Fruit fly (Drosophila melanogaster) whole organism, embryonic: Measurements from ENCODE around the gene CG44303.

ENCODE experiments used
- Asciz ChIP-seq: fragments of 200-800 bp; sonication (Bioruptor generic); optimal IDR thresholded peaks from 2 replicates; lab custom pipeline; 2017; ENCODE audit warnings: missing biosample characterization, mild to moderate bottlenecking, missing genetic modification characterization, missing genetic modification reagents
- C15 ChIP-seq: fragments of 200-800 bp; sonication (Bioruptor generic); IDR thresholded peaks from 3 replicates; pipeline ENCODE4 v1.3.6; 2022; ENCODE audit warnings: missing biosample characterization, missing genetic modification characterization
- CG10431 ChIP-seq: fragments of 200-800 bp; sonication (Bioruptor generic); optimal IDR thresholded peaks from 3 replicates; lab custom pipeline; 2018; ENCODE audit warnings: missing biosample characterization, mild to moderate bottlenecking, missing genetic modification characterization
- CG10959 ChIP-seq: fragments of 200-800 bp; sonication (Bioruptor generic); IDR thresholded peaks from 2 replicates; pipeline ENCODE4 v1.3.6; 2022; ENCODE audit warnings: missing biosample characterization, missing genetic modification characterization
- CG11085 ChIP-seq: fragments of 200-800 bp; sonication (Bioruptor generic); IDR thresholded peaks from 2 replicates; pipeline ENCODE4 v1.3.6; 2022; ENCODE audit warnings: missing biosample characterization, missing genetic modification characterization
- CG12236 ChIP-seq: fragments of 200-800 bp; sonication (Bioruptor generic); optimal IDR thresholded peaks from 2 replicates; lab custom pipeline; 2016; ENCODE audit warnings: missing biosample characterization, missing genetic modification characterization
- CG13287 ChIP-seq: fragments of 200-800 bp; sonication (Bioruptor generic); IDR thresholded peaks from 2 replicates; pipeline ENCODE4 v1.3.6; 2022; ENCODE audit warnings: missing biosample characterization, missing genetic modification characterization; ENCODE audit not compliant: partially characterized antibody
- CG13424 ChIP-seq: fragments of 200-800 bp; sonication (Bioruptor generic); optimal IDR thresholded peaks from 2 replicates; lab custom pipeline; 2019; ENCODE audit warnings: missing biosample characterization, mild to moderate bottlenecking, missing genetic modification characterization, moderate library complexity
- CG14050 ChIP-seq: fragments of 200-800 bp; sonication (Bioruptor generic); IDR thresholded peaks from 3 replicates; pipeline ENCODE4 v1.3.6; 2022; ENCODE audit warnings: missing biosample characterization, missing genetic modification characterization
- CG1529 ChIP-seq: fragments of 200-800 bp; sonication (Bioruptor generic); optimal IDR thresholded peaks from 3 replicates; lab custom pipeline; 2018; ENCODE audit warnings: missing biosample characterization, missing genetic modification characterization
- CG15514 ChIP-seq: fragments of 200-800 bp; sonication (Bioruptor generic); optimal IDR thresholded peaks from 3 replicates; lab custom pipeline; 2017; ENCODE audit warnings: missing biosample characterization, missing genetic modification characterization, mild to moderate bottlenecking, moderate library complexity, missing genetic modification reagents
- CG18011 ChIP-seq: fragments of 200-800 bp; sonication (Bioruptor generic); optimal IDR thresholded peaks from 2 replicates; lab custom pipeline; 2017; ENCODE audit warnings: missing biosample characterization, missing genetic modification characterization, mild to moderate bottlenecking, moderate library complexity, missing genotype
- CG2678 ChIP-seq: fragments of 200-800 bp; sonication (Bioruptor generic); optimal IDR thresholded peaks from 3 replicates; lab custom pipeline; 2019; ENCODE audit warnings: missing biosample characterization, mild to moderate bottlenecking, missing genetic modification characterization, moderate library complexity
- CG2889 ChIP-seq: fragments of 200-800 bp; sonication (Bioruptor generic); IDR thresholded peaks from 3 replicates; pipeline ENCODE4 v1.3.6; 2022; ENCODE audit warnings: missing biosample characterization, missing genetic modification characterization
- CG7786 ChIP-seq: fragments of 200-800 bp; sonication (Bioruptor generic); optimal IDR thresholded peaks from 2 replicates; lab custom pipeline; 2016; ENCODE audit warnings: missing biosample characterization, missing genetic modification characterization
- CG7987 ChIP-seq: fragments of 200-800 bp; sonication (Bioruptor generic); optimal IDR thresholded peaks from 2 replicates; lab custom pipeline; 2018; ENCODE audit warnings: missing biosample characterization, mild to moderate bottlenecking, missing genetic modification characterization, moderate library complexity
- CG8290 ChIP-seq, 3 experiments: fragments of 200-800 bp; sonication (Bioruptor generic); optimal IDR thresholded peaks; 2 replicates each; lab custom pipeline; 2016 to 2019; ENCODE audit warnings: missing biosample characterization in 3 of 3, missing genetic modification characterization in 3 of 3, mild to moderate bottlenecking in 2 of 3, moderate library complexity in 1 of 3
- CG8478 ChIP-seq: fragments of >200 bp; optimal IDR thresholded peaks from 2 replicates; lab custom pipeline; 2018
- CG8944 ChIP-seq: fragments of 200-800 bp; sonication (Bioruptor generic); optimal IDR thresholded peaks from 3 replicates; lab custom pipeline; 2016; ENCODE audit warnings: missing biosample characterization, missing genetic modification characterization
- CG9215 ChIP-seq: fragments of 200-800 bp; sonication (Bioruptor generic); IDR thresholded peaks from 2 replicates; pipeline ENCODE4 v1.3.6; 2022; ENCODE audit warnings: missing biosample characterization, missing genetic modification characterization
- CG9437 ChIP-seq: fragments of 200-800 bp; sonication (Bioruptor generic); optimal IDR thresholded peaks from 2 replicates; lab custom pipeline; 2018; ENCODE audit warnings: missing biosample characterization, mild to moderate bottlenecking, missing genetic modification characterization
- CG9609 ChIP-seq: fragments of 200-800 bp; sonication (Bioruptor generic); optimal IDR thresholded peaks from 3 replicates; lab custom pipeline; 2016; ENCODE audit warnings: missing biosample characterization, missing genetic modification characterization
- CHES-1-like ChIP-seq: fragments of 200-800 bp; sonication (Bioruptor generic); optimal IDR thresholded peaks from 2 replicates; lab custom pipeline; 2016; ENCODE audit warnings: missing biosample characterization, missing genetic modification characterization
- Doc3 ChIP-seq: fragments of 200-800 bp; sonication (Bioruptor generic); IDR thresholded peaks from 3 replicates; pipeline ENCODE4 v1.3.6; 2022; ENCODE audit warnings: missing biosample characterization, missing genetic modification characterization; ENCODE audit not compliant: partially characterized antibody
- ERR ChIP-seq: fragments of 200-800 bp; sonication (Bioruptor generic); optimal IDR thresholded peaks from 2 replicates; lab custom pipeline; 2016; ENCODE audit warnings: missing biosample characterization, missing genetic modification characterization
- Ets97D ChIP-seq: fragments of 200-800 bp; sonication (Bioruptor generic); optimal IDR thresholded peaks from 3 replicates; lab custom pipeline; 2016; ENCODE audit warnings: missing biosample characterization, missing genetic modification characterization
- Hey ChIP-seq: fragments of 200-800 bp; sonication (Bioruptor generic); optimal IDR thresholded peaks from 3 replicates; lab custom pipeline; 2018; ENCODE audit warnings: missing biosample characterization, mild to moderate bottlenecking, missing genetic modification characterization
- Hsf ChIP-seq: fragments of 200-800 bp; sonication (Bioruptor generic); optimal IDR thresholded peaks from 3 replicates; lab custom pipeline; 2016; ENCODE audit warnings: missing biosample characterization, missing genetic modification characterization
- Lhr ChIP-seq: fragments of 200-800 bp; sonication (Bioruptor generic); optimal IDR thresholded peaks from 3 replicates; lab custom pipeline; 2017; ENCODE audit warnings: mild to moderate bottlenecking, missing biosample characterization, missing genetic modification reagents, missing genetic modification characterization
- Mad ChIP-seq: fragments of 200-800 bp; sonication (Bioruptor generic); optimal IDR thresholded peaks from 2 replicates; lab custom pipeline; 2016; ENCODE audit warnings: missing biosample characterization, missing genetic modification characterization
- NC2β ChIP-seq: fragments of 200-800 bp; sonication (Bioruptor generic); optimal IDR thresholded peaks from 2 replicates; lab custom pipeline; 2016; ENCODE audit warnings: missing biosample characterization, missing genetic modification characterization
- Poxn ChIP-seq: fragments of 200-800 bp; sonication (Bioruptor generic); IDR thresholded peaks from 2 replicates; pipeline ENCODE4 v1.3.6; 2022; ENCODE audit warnings: missing biosample characterization, missing genetic modification characterization
- Sry-β ChIP-seq: fragments of 200-800 bp; sonication (Bioruptor generic); optimal IDR thresholded peaks from 2 replicates; lab custom pipeline; 2018; ENCODE audit warnings: missing biosample characterization, mild to moderate bottlenecking, missing genetic modification characterization, moderate library complexity
- al ChIP-seq: fragments of 200-800 bp; sonication (Bioruptor generic); IDR thresholded peaks from 2 replicates; pipeline ENCODE4 v1.3.6; 2022; ENCODE audit warnings: missing biosample characterization, missing genetic modification characterization
- ara ChIP-seq: fragments of 200-800 bp; sonication (Bioruptor generic); IDR thresholded peaks from 2 replicates; pipeline ENCODE4 v1.3.6; 2022; ENCODE audit warnings: missing biosample characterization, missing genetic modification characterization
- chm ChIP-seq: fragments of 200-800 bp; sonication (Bioruptor generic); IDR thresholded peaks from 2 replicates; pipeline ENCODE4 v1.3.6; 2022; ENCODE audit warnings: missing biosample characterization, missing genetic modification characterization
- dan ChIP-seq: fragments of 200-800 bp; sonication (Bioruptor generic); IDR thresholded peaks from 2 replicates; pipeline ENCODE4 v1.3.6; 2022; ENCODE audit warnings: missing biosample characterization, missing genetic modification characterization
- dysf ChIP-seq: fragments of 200-800 bp; sonication (Bioruptor generic); IDR thresholded peaks from 3 replicates; pipeline ENCODE4 v1.3.6; 2022; ENCODE audit warnings: missing biosample characterization, missing genetic modification characterization
- hkb ChIP-seq, 2 experiments: fragments of 200-800 bp in 1 of 2; fragments of >200 bp in 1 of 2; sonication (Bioruptor generic) in 1 of 2; IDR thresholded peaks in 1 of 2; optimal IDR thresholded peaks in 1 of 2; 2 replicates each; pipeline versions ENCODE4 v1.3.6 to Lab custom; 2017 to 2022; ENCODE audit warnings: missing biosample characterization in 1 of 2, missing genetic modification characterization in 1 of 2
- jumu ChIP-seq: fragments of 200-800 bp; sonication (Bioruptor generic); optimal IDR thresholded peaks from 3 replicates; lab custom pipeline; 2016; ENCODE audit warnings: missing biosample characterization, missing genetic modification characterization
- kay ChIP-seq: fragments of 200-800 bp; sonication (Bioruptor generic); optimal IDR thresholded peaks from 2 replicates; lab custom pipeline; 2016; ENCODE audit warnings: missing biosample characterization, missing genetic modification characterization
- pho ChIP-seq: fragments of 200-800 bp; sonication (Bioruptor generic); optimal IDR thresholded peaks from 2 replicates; lab custom pipeline; 2016; ENCODE audit warnings: missing biosample characterization, missing genetic modification characterization
- sim ChIP-seq: fragments of 200-800 bp; sonication (Bioruptor generic); IDR thresholded peaks from 2 replicates; pipeline ENCODE4 v1.3.6; 2022; ENCODE audit warnings: missing biosample characterization, missing genetic modification characterization
- sob ChIP-seq: fragments of 200-800 bp; sonication (Bioruptor generic); IDR thresholded peaks from 2 replicates; pipeline ENCODE4 v1.3.6; 2022; ENCODE audit warnings: missing biosample characterization, missing genetic modification characterization
- tll ChIP-seq, 2 experiments: fragments of 200-800 bp in 1 of 2; fragments of >200 bp in 1 of 2; sonication (Bioruptor generic) in 1 of 2; optimal IDR thresholded peaks; 2 replicates each; lab custom pipeline; 2017 to 2019; ENCODE audit warnings: missing biosample characterization in 2 of 2, missing genetic modification characterization in 2 of 2, mild to moderate bottlenecking in 1 of 2, moderate library complexity in 1 of 2
- trem ChIP-seq: fragments of 200-800 bp; optimal IDR thresholded peaks from 3 replicates; lab custom pipeline; 2019; ENCODE audit warnings: missing biosample characterization, mild to moderate bottlenecking, missing genetic modification characterization, moderate library complexity
- ttk ChIP-seq: fragments of 200-800 bp; sonication (Bioruptor generic); IDR thresholded peaks from 2 replicates; pipeline ENCODE4 v2.1.2; 2022; ENCODE audit warnings: missing biosample characterization, missing genetic modification characterization
- vnd ChIP-seq: fragments of 200-800 bp; sonication (Bioruptor generic); IDR thresholded peaks from 3 replicates; pipeline ENCODE4 v1.3.6; 2022; ENCODE audit warnings: missing biosample characterization, missing genetic modification characterization; ENCODE audit not compliant: partially characterized antibody

CG44303 gene

DNA sequence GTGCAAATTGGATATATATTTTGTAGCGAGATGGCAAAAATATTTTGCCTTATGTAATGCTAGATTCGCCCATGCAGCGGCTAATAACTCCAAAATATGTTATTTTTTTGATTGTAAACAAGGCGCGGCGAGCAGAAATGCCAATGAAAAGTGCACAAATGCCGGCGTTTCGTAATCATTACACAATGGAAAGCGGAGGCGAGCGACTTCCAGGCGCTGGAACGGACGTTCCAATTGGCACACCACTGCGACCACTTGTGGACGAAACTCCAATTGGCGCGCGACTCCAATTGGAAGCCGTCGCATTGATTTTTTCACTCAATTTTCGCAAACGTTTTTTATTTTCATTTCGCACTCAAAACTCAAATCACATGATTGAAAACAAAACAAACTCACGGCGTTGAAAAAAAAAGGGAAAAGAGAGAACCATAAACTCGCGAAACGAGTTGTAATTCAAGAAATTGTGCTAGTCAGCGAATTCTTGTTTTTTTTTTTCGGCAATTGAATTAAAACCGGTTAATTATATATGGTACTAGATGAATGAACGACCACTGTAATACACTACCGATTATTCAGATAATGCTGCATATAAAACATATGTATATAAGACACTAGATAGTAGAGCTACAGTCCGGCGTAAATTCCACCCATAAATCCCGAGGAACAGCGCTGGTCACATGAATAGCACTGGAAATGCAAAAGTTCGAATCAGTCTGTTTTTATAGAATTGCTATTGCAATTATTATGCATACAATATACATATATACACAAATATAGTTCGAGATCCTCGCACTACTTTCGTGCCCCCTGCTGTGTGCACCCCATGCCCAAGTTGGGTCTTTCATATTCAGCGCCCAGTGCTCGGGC is 8.4 kb downstream of the CG44303 start, which contains the start of gene ND-ASHI (continued):
- TF ChIP-seq CG7786 (GFP tag; lab: Kevin White, UChicago) (peak; percentile 88), CG8290 (GFP tag; optimal IDR thresholded peaks at IDR 0.05; lab: Kevin White, UChicago) (peak; percentile 69), CG8290 (tag; optimal IDR thresholded peaks at IDR 0.05; lab: Kevin White, UChicago) (peak in 1 of 2 experiments; percentile 99), CG13287 (GFP tag; lab: Robert Waterston, UW) (no peak; the same call in 1 of the 2 replicates), CHES-1-like (GFP tag; lab: Kevin White, UChicago) (peak; percentile 85), CG9609 (GFP tag; lab: Kevin White, UChicago) (peak; percentile 84), Hey (tag; lab: Kevin White, UChicago) (no peak), Asciz (GFP tag; lab: Kevin White, UChicago) (no peak), C15 (GFP tag; lab: Robert Waterston, UW) (peak; percentile 94), Poxn (GFP tag; lab: Robert Waterston, UW) (peak; percentile 89), dan (GFP tag; lab: Robert Waterston, UW) (peak; percentile 74), CG1529 (GFP tag; lab: Kevin White, UChicago) (peak; percentile 87), CG10431 (GFP tag; lab: Kevin White, UChicago) (peak; percentile 72), NC2β (peak; percentile 88), jumu (GFP tag; lab: Kevin White, UChicago) (peak; percentile 86), CG12236 (peak; percentile 73), CG11085 (GFP tag; lab: Robert Waterston, UW) (peak; percentile 94), Sry-β (GFP tag; lab: Kevin White, UChicago) (peak; percentile 37), sob (GFP tag; lab: Robert Waterston, UW) (peak; percentile 97), CG9437 (GFP tag; lab: Kevin White, UChicago) (peak; percentile 79), Lhr (GFP tag; lab: Kevin White, UChicago) (peak; percentile 79), kay (GFP tag; lab: Kevin White, UChicago) (peak; percentile 88), sim (GFP tag; lab: Robert Waterston, UW) (peak; percentile 77), ttk (peak; percentile 93), trem (peak; percentile 70), CG14050 (GFP tag; lab: Robert Waterston, UW) (peak; percentile 94), CG7987 (GFP tag; lab: Kevin White, UChicago) (peak; percentile 89), Ets97D (GFP tag; lab: Kevin White, UChicago) (peak; percentile 82), CG15514 (GFP tag; lab: Kevin White, UChicago) (peak; percentile 93), CG2678 (tag; lab: Kevin White, UChicago) (peak; percentile 96), ERR (peak; percentile 93), CG2889 (GFP tag; lab: Robert Waterston, UW) (peak; percentile 91), Mad (peak; percentile 89), dysf (GFP tag; lab: Robert Waterston, UW) (peak; percentile 96), Hsf (GFP tag; lab: Kevin White, UChicago) (peak; percentile 95), al (GFP tag; lab: Robert Waterston, UW) (peak; percentile 95), CG8944 (GFP tag; lab: Kevin White, UChicago) (peak; percentile 83), CG18011 (GFP tag; lab: Kevin White, UChicago) (peak; percentile 84), Doc3 (GFP tag; lab: Robert Waterston, UW) (no peak), CG8478 (lab: Kevin White, UChicago) (no peak), ara (peak; percentile 94), pho (GFP tag; lab: Kevin White, UChicago) (peak; percentile 93), CG10959 (GFP tag; lab: Robert Waterston, UW) (peak; percentile 86), CG9215 (peak; percentile 92), chm (peak; percentile 96), vnd (GFP tag; lab: Robert Waterston, UW) (no peak), hkb (optimal IDR thresholded peaks at IDR 0.05; lab: Kevin White, UChicago) (no peak), hkb (GFP tag; IDR thresholded peaks at IDR 0.05; lab: Robert Waterston, UW) (peak; percentile 97), CG13424 (tag; lab: Kevin White, UChicago) (peak; percentile 92), tll (GFP tag; optimal IDR thresholded peaks at IDR 0.05; lab: Kevin White, UChicago) (no peak)
